Worm (Caenorhabditis elegans) whole organism, L2 larva: ENCODE measurements around the gene pho-4.

Experiments used
- F13H6.1 ChIP-seq: sonication (generic microtip); optimal IDR thresholded peaks from 2 replicates; lab custom pipeline; 2016; ENCODE audit warnings: missing genetic modification characterization, missing compliant biosample characterization
- R02D3.7 ChIP-seq: fragments of 150-350 bp; optimal IDR thresholded peaks from 2 replicates; lab custom pipeline; 2014; ENCODE audit warnings: missing biosample characterization, missing genetic modification characterization
- Y55F3AM.14 ChIP-seq: fragments of 200-800 bp; sonication (Bioruptor generic); optimal IDR thresholded peaks from 2 replicates; lab custom pipeline; 2018; ENCODE audit warnings: mild to moderate bottlenecking, missing genetic modification characterization, missing compliant biosample characterization
- ZK546.5 ChIP-seq: sonication (generic microtip); optimal IDR thresholded peaks from 2 replicates; lab custom pipeline; 2017; ENCODE audit warnings: missing biosample characterization, missing genetic modification characterization
- alr-1 ChIP-seq: fragments of 150-350 bp; optimal IDR thresholded peaks from 2 replicates; lab custom pipeline; 2014; ENCODE audit warnings: missing biosample characterization, missing genetic modification characterization
- aly-2 ChIP-seq: fragments of 150-350 bp; optimal IDR thresholded peaks from 2 replicates; lab custom pipeline; 2014; ENCODE audit warnings: missing biosample characterization, missing genetic modification characterization
- ama-1 ChIP-seq: fragments of 150-350 bp; optimal IDR thresholded peaks from 2 replicates; lab custom pipeline; 2018; ENCODE audit warnings: inconsistent platforms
- crh-2 ChIP-seq: sonication (generic microtip); optimal IDR thresholded peaks from 2 replicates; lab custom pipeline; 2017; ENCODE audit warnings: missing biosample characterization, missing genetic modification characterization
- dmd-4 ChIP-seq: sonication (generic microtip); optimal IDR thresholded peaks from 2 replicates; lab custom pipeline; 2017; ENCODE audit warnings: missing biosample characterization, missing genetic modification characterization
- fos-1 ChIP-seq: fragments of 150-350 bp; optimal IDR thresholded peaks from 2 replicates; lab custom pipeline; 2014; ENCODE audit warnings: missing biosample characterization, missing genetic modification characterization
- gmeb-1 ChIP-seq: fragments of 150-350 bp; optimal IDR thresholded peaks from 2 replicates; lab custom pipeline; 2014; ENCODE audit warnings: missing biosample characterization, missing genetic modification characterization
- lin-13 ChIP-seq: fragments of 150-350 bp; optimal IDR thresholded peaks from 2 replicates; lab custom pipeline; 2014; ENCODE audit warnings: missing biosample characterization, missing genetic modification reagents, missing genetic modification characterization
- lin-39 ChIP-seq: fragments of 150-350 bp; optimal IDR thresholded peaks from 2 replicates; lab custom pipeline; 2014; ENCODE audit warnings: missing biosample characterization, missing genetic modification reagents, missing genetic modification characterization
- lsy-2 ChIP-seq, 2 experiments: fragments of 150-350 bp in 1 of 2; sonication (generic microtip) in 1 of 2; optimal IDR thresholded peaks; 2 replicates each; lab custom pipeline; 2014 to 2017; ENCODE audit warnings: missing biosample characterization in 2 of 2, missing genetic modification characterization in 2 of 2
- mbf-1 ChIP-seq: sonication (generic microtip); optimal IDR thresholded peaks from 2 replicates; lab custom pipeline; 2017; ENCODE audit warnings: missing biosample characterization, missing genetic modification characterization
- mdl-1 ChIP-seq, 2 experiments: fragments of 150-350 bp in 1 of 2; sonication (generic microtip) in 1 of 2; optimal IDR thresholded peaks; 2 replicates each; lab custom pipeline; 2017; ENCODE audit warnings: missing biosample characterization in 2 of 2, missing genetic modification characterization in 2 of 2
- nhr-10 ChIP-seq: sonication (generic microtip); optimal IDR thresholded peaks from 2 replicates; lab custom pipeline; 2017; ENCODE audit warnings: missing biosample characterization, missing genetic modification characterization
- nhr-11 ChIP-seq: fragments of 150-350 bp; optimal IDR thresholded peaks from 2 replicates; lab custom pipeline; 2014; ENCODE audit warnings: missing biosample characterization, missing genetic modification characterization
- nhr-12 ChIP-seq: fragments of 150-350 bp; optimal IDR thresholded peaks from 2 replicates; lab custom pipeline; 2014; ENCODE audit warnings: missing biosample characterization, missing genetic modification characterization
- nhr-129 ChIP-seq: fragments of 150-350 bp; optimal IDR thresholded peaks from 2 replicates; lab custom pipeline; 2014; ENCODE audit warnings: missing biosample characterization, missing genetic modification characterization
- nhr-21 ChIP-seq: fragments of 150-350 bp; optimal IDR thresholded peaks from 2 replicates; lab custom pipeline; 2014; ENCODE audit warnings: missing biosample characterization, missing genetic modification characterization
- nhr-23 ChIP-seq: fragments of 150-350 bp; optimal IDR thresholded peaks from 2 replicates; lab custom pipeline; 2014; ENCODE audit warnings: missing biosample characterization, missing genetic modification reagents, missing genetic modification characterization
- nhr-237 ChIP-seq: fragments of 150-350 bp; optimal IDR thresholded peaks from 2 replicates; lab custom pipeline; 2014; ENCODE audit warnings: missing biosample characterization, missing genetic modification characterization
- nhr-25 ChIP-seq: fragments of 150-350 bp; sonication (generic microtip); optimal IDR thresholded peaks from 3 replicates; lab custom pipeline; 2014; ENCODE audit warnings: missing biosample characterization, missing genetic modification characterization
- nhr-6 ChIP-seq: fragments of 150-350 bp; optimal IDR thresholded peaks from 2 replicates; lab custom pipeline; 2014; ENCODE audit warnings: missing biosample characterization, missing genetic modification characterization
- nhr-77 ChIP-seq: fragments of 150-350 bp; optimal IDR thresholded peaks from 2 replicates; lab custom pipeline; 2014; ENCODE audit warnings: missing biosample characterization, missing genetic modification characterization
- sma-3 ChIP-seq: sonication (generic microtip); optimal IDR thresholded peaks from 2 replicates; lab custom pipeline; 2016; ENCODE audit warnings: missing genetic modification reagents, missing genetic modification characterization, missing compliant biosample characterization
- sma-9 ChIP-seq, 2 experiments: fragments of 150-350 bp in 1 of 2; sonication (generic microtip) in 1 of 2; optimal IDR thresholded peaks; 2 replicates each; lab custom pipeline; 2014 to 2016; ENCODE audit warnings: missing genetic modification characterization in 2 of 2, mild to moderate bottlenecking in 1 of 2, missing biosample characterization in 1 of 2, missing compliant biosample characterization in 1 of 2, missing genetic modification reagents in 1 of 2, moderate library complexity in 1 of 2
- snpc-4 ChIP-seq: fragments of 150-350 bp; optimal IDR thresholded peaks from 2 replicates; lab custom pipeline; 2014; ENCODE audit warnings: missing biosample characterization, missing genetic modification characterization
- unc-39 ChIP-seq: fragments of 150-350 bp; optimal IDR thresholded peaks from 2 replicates; lab custom pipeline; 2014; ENCODE audit warnings: missing biosample characterization, missing genetic modification characterization
- unc-55 ChIP-seq: fragments of 150-350 bp; sonication (generic microtip); optimal IDR thresholded peaks from 3 replicates; lab custom pipeline; 2014; ENCODE audit warnings: missing biosample characterization, missing genetic modification reagents, missing genetic modification characterization
- unc-62 ChIP-seq: fragments of 150-350 bp; optimal IDR thresholded peaks from 2 replicates; lab custom pipeline; 2014; ENCODE audit warnings: missing biosample characterization, missing genetic modification reagents, missing genetic modification characterization
- ztf-11 ChIP-seq: sonication (generic microtip); optimal IDR thresholded peaks from 2 replicates; lab custom pipeline; 2017; ENCODE audit warnings: missing biosample characterization, missing genetic modification characterization
- ztf-4 ChIP-seq: fragments of 150-350 bp; optimal IDR thresholded peaks from 2 replicates; lab custom pipeline; 2014; ENCODE audit warnings: missing biosample characterization, missing genetic modification characterization

Gene pho-4

DNA sequence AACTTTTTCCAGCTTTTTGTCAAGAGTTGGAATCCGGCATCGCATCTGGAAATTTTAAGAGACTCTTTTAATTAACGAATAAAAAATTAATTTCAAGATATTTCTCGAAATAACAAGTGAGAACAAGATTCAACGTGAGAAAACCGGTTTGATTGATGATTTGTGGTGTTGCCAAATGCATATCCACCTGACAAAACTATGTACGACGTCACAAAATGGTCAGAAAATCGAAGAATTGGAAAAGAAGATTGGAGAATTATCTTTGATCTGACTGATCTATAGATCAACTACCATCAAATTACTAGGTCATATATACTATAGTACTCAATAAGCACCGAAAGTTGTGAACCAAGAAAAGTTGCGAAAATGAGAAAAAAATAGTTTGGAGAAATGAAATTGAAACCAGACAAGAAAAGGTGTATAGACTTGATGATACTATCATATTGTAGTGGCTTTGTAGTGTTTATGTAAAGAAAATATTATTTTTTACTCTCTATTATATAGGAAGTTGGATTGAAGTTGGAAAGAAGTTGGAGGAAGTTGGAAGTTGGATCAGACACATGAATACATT lies 8.6 kb upstream of the pho-4 start, which contains the start of gene ptr-6:
Gene ptr-6, minus strand, starts transcription at position 47 of the 571 bp plus-strand sequence.
- TF ChIP-seq crh-2 (tag; lab: Kevin White, UChicago): peak; percentile 0
- TF ChIP-seq nhr-21 (tag; lab: Kevin White, UChicago): peak; percentile 44
- TF ChIP-seq sma-3 (GFP tag; lab: Kevin White, UChicago): peak; percentile 31
- no peak for TF ChIP-seq snpc-4 (tag; lab: Kevin White, UChicago)
- TF ChIP-seq nhr-11: no peak
- no peak for TF ChIP-seq ZK546.5 (tag; lab: Kevin White, UChicago)
- no peak for TF ChIP-seq lin-13 (GFP tag; lab: Kevin White, UChicago)
- TF ChIP-seq nhr-25 (tag; lab: Kevin White, UChicago): peak; percentile 61
- TF ChIP-seq sma-9 (GFP tag; optimal IDR thresholded peaks at IDR 0.05; lab: Kevin White, UChicago): peak; percentile 66
- TF ChIP-seq sma-9 (tag; optimal IDR thresholded peaks at IDR 0.05; lab: Kevin White, UChicago): no peak
- no peak for TF ChIP-seq lsy-2 (tag; optimal IDR thresholded peaks at IDR 0.05; lab: Kevin White, UChicago)

DNA sequence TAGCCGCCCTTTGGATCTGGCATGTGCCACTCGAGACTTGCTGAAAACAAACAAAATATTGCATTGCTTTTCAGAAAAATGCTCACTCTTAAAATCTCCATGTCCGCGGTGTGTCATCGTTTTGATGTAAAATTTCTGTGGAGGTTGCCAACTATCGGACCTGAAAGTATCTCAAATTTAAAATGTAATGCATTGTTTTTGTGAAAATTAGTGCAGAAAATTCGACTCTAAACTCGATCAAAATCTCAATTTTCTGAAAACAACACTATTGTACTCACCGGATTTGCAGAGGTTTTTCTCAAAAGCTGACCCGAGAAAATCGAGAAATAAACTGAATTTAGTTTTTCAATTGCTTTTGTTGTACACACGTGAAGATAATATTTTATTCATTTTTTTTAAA lies 3.3 kb upstream of the pho-4 start, which contains the start of gene T16D1.1:
Gene T16D1.1, minus strand, starts transcription at position 101 of the 400 bp plus-strand sequence.
- no peak for TF ChIP-seq aly-2 (tag; lab: Kevin White, UChicago)
- no peak for TF ChIP-seq nhr-23 (tag; lab: Kevin White, UChicago)
- TF ChIP-seq nhr-77: no peak
- no peak for TF ChIP-seq nhr-25 (tag; lab: Kevin White, UChicago)
- TF ChIP-seq lin-39 (tag; lab: Kevin White, UChicago): no peak
- no peak for TF ChIP-seq dmd-4

DNA sequence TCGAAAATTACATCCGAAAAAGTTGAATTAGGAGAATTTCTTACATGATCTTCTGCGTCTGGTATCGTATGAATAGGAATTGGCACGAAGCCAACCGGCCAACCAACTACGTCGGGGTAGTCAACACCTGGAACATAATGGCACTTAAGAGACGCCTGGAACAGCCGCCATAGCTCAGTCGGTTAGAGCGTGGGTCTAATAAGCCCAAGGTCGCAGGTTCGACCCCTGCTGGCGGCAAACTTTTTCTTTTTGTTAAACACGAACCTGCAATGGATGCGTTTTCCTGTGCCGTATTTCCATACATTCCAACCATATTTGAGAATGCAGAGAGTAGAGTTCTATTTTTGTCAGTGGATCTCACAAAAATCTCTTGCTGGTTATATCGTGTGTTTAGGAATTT lies 567 bp downstream of the pho-4 start:
- TF ChIP-seq sma-9 (GFP tag; optimal IDR thresholded peaks at IDR 0.05; lab: Kevin White, UChicago) (peak; percentile 22), sma-9 (tag; optimal IDR thresholded peaks at IDR 0.05; lab: Kevin White, UChicago) (no peak), nhr-129 (tag; lab: Kevin White, UChicago) (peak; percentile 47), gmeb-1 (tag; lab: Kevin White, UChicago) (peak; percentile 24), snpc-4 (tag; lab: Kevin White, UChicago) (no peak)

DNA sequence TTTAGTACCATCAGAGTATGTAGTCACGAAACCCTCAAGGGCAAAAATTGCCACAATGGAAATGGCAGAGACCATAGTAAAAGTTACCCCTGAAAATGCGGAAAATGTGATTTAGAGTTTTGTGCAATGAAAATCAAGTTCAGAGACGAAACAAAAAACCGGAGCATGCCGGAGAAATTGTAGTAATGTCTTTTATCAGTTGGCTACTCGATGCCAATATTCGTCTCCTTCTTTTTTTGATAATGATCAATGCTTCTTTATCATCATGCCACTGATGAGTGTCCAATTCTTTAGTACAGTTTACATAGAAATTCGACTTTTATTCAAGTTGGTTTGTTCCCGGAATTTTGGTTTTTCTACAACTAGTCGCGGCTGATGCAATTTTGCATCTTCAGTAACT lies 2.5 kb downstream of the pho-4 start, which contains the start of gene pho-1:
Gene pho-1, minus strand, starts transcription at position 89 of the 400 bp plus-strand sequence.
- TF ChIP-seq ztf-11 (tag; lab: Kevin White, UChicago) (no peak), fos-1 (tag; lab: Kevin White, UChicago) (peak; percentile 82)

DNA sequence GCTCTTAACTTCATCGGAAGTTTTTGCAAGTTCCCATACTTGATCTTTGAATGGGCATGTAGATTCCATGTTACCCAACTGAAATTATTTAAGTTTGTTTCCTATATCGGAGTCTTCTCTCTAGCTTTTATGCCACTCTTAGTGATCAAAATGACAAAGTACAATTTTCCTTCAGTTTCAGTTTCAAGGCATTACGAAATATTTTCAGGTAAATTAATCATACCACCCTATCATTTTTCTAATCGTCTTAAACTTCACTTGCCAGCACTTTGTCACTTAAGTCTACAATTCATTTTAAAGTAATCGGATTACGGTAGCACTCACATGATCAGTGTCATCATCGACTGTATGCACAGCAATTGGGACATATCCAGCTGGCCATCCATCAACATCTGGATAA lies 3.5 kb downstream of the pho-4 start:
- no peak for TF ChIP-seq R02D3.7
- no peak for TF ChIP-seq F13H6.1 (tag; lab: Kevin White, UChicago)
- TF ChIP-seq ztf-11 (tag; lab: Kevin White, UChicago): no peak
- no peak for TF ChIP-seq nhr-237 (tag; lab: Kevin White, UChicago)
- no peak for TF ChIP-seq nhr-6 (tag; lab: Kevin White, UChicago)
- no peak for TF ChIP-seq Y55F3AM.14
- TF ChIP-seq nhr-77: no peak
- TF ChIP-seq ztf-4: no peak
- no peak for TF ChIP-seq alr-1 (tag; lab: Kevin White, UChicago)
- TF ChIP-seq nhr-129 (tag; lab: Kevin White, UChicago): no peak
- TF ChIP-seq nhr-12 (tag; lab: Kevin White, UChicago): no peak
- no peak for TF ChIP-seq unc-55 (GFP tag; lab: Kevin White, UChicago)
- no peak for TF ChIP-seq unc-39 (tag; lab: Kevin White, UChicago)
- no peak for TF ChIP-seq mdl-1 (tag; optimal IDR thresholded peaks at IDR 0.05; lab: Kevin White, UChicago)
- TF ChIP-seq aly-2 (tag; lab: Kevin White, UChicago): no peak
- TF ChIP-seq sma-3 (GFP tag; lab: Kevin White, UChicago): no peak

DNA sequence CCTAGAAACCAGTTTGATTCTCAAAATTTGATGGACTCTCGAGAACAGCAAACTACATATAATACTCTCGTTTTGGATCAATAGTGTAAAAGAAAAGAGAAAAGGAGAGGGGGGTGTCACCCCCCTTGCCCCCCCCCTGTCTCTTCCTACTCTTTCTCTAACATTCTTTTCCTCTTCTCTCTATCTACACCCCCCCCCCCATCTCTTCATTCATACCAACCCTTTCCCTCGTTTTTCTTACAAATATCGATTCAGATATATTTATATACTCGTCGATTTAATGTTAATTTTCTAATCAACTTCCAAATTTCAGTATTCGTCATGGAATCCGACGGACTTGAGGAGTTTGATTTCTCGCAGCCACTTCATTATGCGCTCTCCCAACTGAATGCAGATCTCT lies 7.2 kb downstream of the pho-4 start, which contains the start of gene EGAP2.1:
Gene EGAP2.1, plus strand, starts transcription at position 301 of the 400 bp plus-strand sequence.
- no peak for TF ChIP-seq unc-62 (GFP tag; lab: Kevin White, UChicago)
- no peak for TF ChIP-seq R02D3.7
- TF ChIP-seq nhr-10 (tag; lab: Kevin White, UChicago): no peak
- no peak for TF ChIP-seq nhr-21 (tag; lab: Kevin White, UChicago)
- no peak for TF ChIP-seq nhr-6 (tag; lab: Kevin White, UChicago)
- no peak for TF ChIP-seq nhr-25 (tag; lab: Kevin White, UChicago)
- TF ChIP-seq Y55F3AM.14: no peak
- TF ChIP-seq mbf-1 (tag; lab: Kevin White, UChicago): no peak
- no peak for TF ChIP-seq lsy-2 (tag; optimal IDR thresholded peaks at IDR 0.05; lab: Kevin White, UChicago)
- no peak for TF ChIP-seq ztf-4
- TF ChIP-seq ama-1 (lab: Kevin White, UChicago): no peak
